Worm (Caenorhabditis elegans) whole organism, mixed stage, embryonic: ENCODE measurements around the gene cpsf-2.

Experiments
- M03D4.4 ChIP-seq: sonication (generic microtip); optimal IDR thresholded peaks from 2 replicates; lab custom pipeline; 2017; ENCODE audit warnings: mild to moderate bottlenecking, missing genetic modification characterization, missing compliant biosample characterization
- bed-3 ChIP-seq: fragments of 200-800 bp; sonication (Bioruptor generic); optimal IDR thresholded peaks from 3 replicates; lab custom pipeline; 2018; ENCODE audit warnings: mild to moderate bottlenecking, missing genetic modification characterization, moderate library complexity, missing compliant biosample characterization
- blmp-1 ChIP-seq: fragments of 150-350 bp; optimal IDR thresholded peaks from 2 replicates; lab custom pipeline; 2014; ENCODE audit warnings: missing biosample characterization, missing genetic modification characterization
- ceh-43 ChIP-seq: fragments of 200-800 bp; sonication (Bioruptor generic); optimal IDR thresholded peaks from 2 replicates; lab custom pipeline; 2018; ENCODE audit warnings: mild to moderate bottlenecking, missing genetic modification characterization, moderate library complexity, missing compliant biosample characterization
- ceh-83 ChIP-seq: fragments of 200-800 bp; sonication (Bioruptor generic); optimal IDR thresholded peaks from 2 replicates; lab custom pipeline; 2018; ENCODE audit warnings: mild to moderate bottlenecking, missing genetic modification characterization, missing compliant biosample characterization
- ces-1 ChIP-seq: fragments of 150-350 bp; optimal IDR thresholded peaks from 2 replicates; lab custom pipeline; 2014; ENCODE audit warnings: missing biosample characterization, missing genetic modification reagents, missing genetic modification characterization
- cnd-1 ChIP-seq: fragments of 200-800 bp; sonication (Bioruptor generic); optimal IDR thresholded peaks from 2 replicates; lab custom pipeline; 2018; ENCODE audit warnings: mild to moderate bottlenecking, missing genetic modification characterization, missing compliant biosample characterization
- drap-1 ChIP-seq: fragments of 200-800 bp; sonication (Bioruptor generic); optimal IDR thresholded peaks from 3 replicates; lab custom pipeline; 2018; ENCODE audit warnings: mild to moderate bottlenecking, missing genetic modification characterization, missing compliant biosample characterization
- elt-1 ChIP-seq: sonication (generic microtip); optimal IDR thresholded peaks from 2 replicates; lab custom pipeline; 2017; ENCODE audit warnings: missing genetic modification characterization, mild to moderate bottlenecking, missing compliant biosample characterization, antibody characterized with exemption, moderate library complexity, borderline replicate concordance; ENCODE audit not compliant: insufficient read depth
- elt-3 ChIP-seq: fragments of 150-350 bp; optimal IDR thresholded peaks from 2 replicates; lab custom pipeline; 2014; ENCODE audit warnings: missing biosample characterization, missing genetic modification characterization
- flh-1 ChIP-seq: fragments of 200-800 bp; sonication (Bioruptor generic); optimal IDR thresholded peaks from 2 replicates; lab custom pipeline; 2018; ENCODE audit warnings: mild to moderate bottlenecking, missing genetic modification characterization, moderate library complexity, missing compliant biosample characterization
- ham-2 ChIP-seq: fragments of 200-800 bp; sonication (Bioruptor generic); optimal IDR thresholded peaks from 2 replicates; lab custom pipeline; 2018; ENCODE audit warnings: mild to moderate bottlenecking, missing genetic modification characterization, missing compliant biosample characterization
- hlh-1 ChIP-seq: fragments of 150-350 bp; optimal IDR thresholded peaks from 2 replicates; lab custom pipeline; 2014; ENCODE audit warnings: missing biosample characterization, missing genetic modification reagents, missing genetic modification characterization
- lin-13 ChIP-seq: fragments of 150-350 bp; optimal IDR thresholded peaks from 2 replicates; lab custom pipeline; 2014; ENCODE audit warnings: missing biosample characterization, missing genetic modification characterization
- lin-32 ChIP-seq: fragments of 200-800 bp; sonication (Bioruptor generic); optimal IDR thresholded peaks from 2 replicates; lab custom pipeline; 2018; ENCODE audit warnings: mild to moderate bottlenecking, missing genetic modification characterization, missing compliant biosample characterization
- lsy-2 ChIP-seq: fragments of 150-350 bp; optimal IDR thresholded peaks from 2 replicates; lab custom pipeline; 2014; ENCODE audit warnings: missing biosample characterization, missing genetic modification characterization
- mab-5 ChIP-seq: fragments of 150-350 bp; optimal IDR thresholded peaks from 2 replicates; lab custom pipeline; 2014; ENCODE audit warnings: missing biosample characterization, missing genetic modification characterization
- mep-1 ChIP-seq: fragments of 150-350 bp; optimal IDR thresholded peaks from 2 replicates; lab custom pipeline; 2017; ENCODE audit warnings: missing biosample characterization, missing genetic modification reagents, missing genetic modification characterization, inconsistent platforms
- mls-2 ChIP-seq: sonication (generic microtip); optimal IDR thresholded peaks from 2 replicates; lab custom pipeline; 2016; ENCODE audit warnings: mild to moderate bottlenecking, missing genetic modification characterization, moderate library complexity, missing compliant biosample characterization
- nhr-12 ChIP-seq: fragments of 150-350 bp; optimal IDR thresholded peaks from 2 replicates; lab custom pipeline; 2014; ENCODE audit warnings: missing biosample characterization, missing genetic modification characterization
- nhr-2 ChIP-seq: fragments of 150-350 bp; optimal IDR thresholded peaks from 2 replicates; lab custom pipeline; 2014; ENCODE audit warnings: missing biosample characterization, missing genetic modification characterization
- nhr-237 ChIP-seq: fragments of 150-350 bp; optimal IDR thresholded peaks from 2 replicates; lab custom pipeline; 2014; ENCODE audit warnings: missing biosample characterization, missing genetic modification characterization
- nhr-28 ChIP-seq: fragments of 150-350 bp; optimal IDR thresholded peaks from 2 replicates; lab custom pipeline; 2014; ENCODE audit warnings: missing biosample characterization, missing genetic modification characterization
- nhr-76 ChIP-seq: sonication (generic microtip); optimal IDR thresholded peaks from 2 replicates; lab custom pipeline; 2017; ENCODE audit warnings: missing biosample characterization, missing genetic modification characterization
- pha-4 ChIP-seq: fragments of 150-350 bp; optimal IDR thresholded peaks from 2 replicates; lab custom pipeline; 2018; ENCODE audit warnings: missing biosample characterization, missing genetic modification reagents, missing genetic modification characterization
- sem-2 ChIP-seq: fragments of 200-800 bp; sonication (Bioruptor generic); optimal IDR thresholded peaks from 2 replicates; lab custom pipeline; 2018; ENCODE audit warnings: mild to moderate bottlenecking, missing genetic modification characterization, missing compliant biosample characterization
- snpc-4 ChIP-seq: fragments of 150-350 bp; optimal IDR thresholded peaks from 2 replicates; lab custom pipeline; 2014; ENCODE audit warnings: missing biosample characterization, missing genetic modification characterization
- sptf-1 ChIP-seq: sonication (generic microtip); optimal IDR thresholded peaks from 2 replicates; lab custom pipeline; 2017; ENCODE audit warnings: mild to moderate bottlenecking, missing genetic modification characterization, moderate library complexity, missing compliant biosample characterization
- tbx-8 ChIP-seq: fragments of 200-800 bp; sonication (Bioruptor generic); optimal IDR thresholded peaks from 2 replicates; lab custom pipeline; 2018; ENCODE audit warnings: mild to moderate bottlenecking, missing genetic modification characterization, moderate library complexity, missing compliant biosample characterization
- unc-120 ChIP-seq: sonication (generic microtip); optimal IDR thresholded peaks from 2 replicates; lab custom pipeline; 2017; ENCODE audit warnings: missing genetic modification characterization, missing compliant biosample characterization; ENCODE audit not compliant: poor library complexity, severe bottlenecking
- unc-39 ChIP-seq: fragments of 150-350 bp; optimal IDR thresholded peaks from 2 replicates; lab custom pipeline; 2014; ENCODE audit warnings: missing biosample characterization, missing genetic modification characterization
- ztf-11 ChIP-seq: fragments of 150-350 bp; optimal IDR thresholded peaks from 2 replicates; lab custom pipeline; 2014; ENCODE audit warnings: missing biosample characterization, missing genetic modification characterization

cpsf-2 gene

ce11 chrV:7163477-7164114, 15.4 kb upstream of the cpsf-2 start, which contains the start of gene ugt-41:
ugt-41 (minus strand) TSS chrV:7163595.
- TF ChIP-seq elt-3 (no peak), tbx-8 (GFP tag; lab: Kevin White, UChicago) (no peak), lin-32 (no peak), pha-4 (tag; lab: Kevin White, UChicago) (no peak), flh-1 (no peak), blmp-1 (tag; lab: Kevin White, UChicago) (no peak), ham-2 (no peak), ceh-83 (no peak)
- TF ChIP-seq, all 35 proteins: peak for 0

- TF ChIP-seq mab-5 (tag; lab: Kevin White, UChicago) (no peak), ztf-11 (tag; lab: Kevin White, UChicago) (no peak), lin-32 (no peak), snpc-4 (tag; lab: Kevin White, UChicago) (no peak), sem-2 (GFP tag; lab: Kevin White, UChicago) (no peak), bed-3 (no peak), M03D4.4 (no peak), ceh-83 (no peak)
These were observed 14.8 kb upstream of the cpsf-2 start, which contains the start of gene srh-83 for ce11 chrV:7164210-7164609. srh-83 (plus strand) TSS chrV:7164510.

- TF ChIP-seq lin-13 (tag; lab: Kevin White, UChicago) (no peak), lsy-2 (no peak), ceh-43 (GFP tag; lab: Kevin White, UChicago) (no peak), elt-3 (no peak), nhr-237 (tag; lab: Kevin White, UChicago) (no peak), mab-5 (tag; lab: Kevin White, UChicago) (no peak), mls-2 (tag; lab: Kevin White, UChicago) (no peak), hlh-1 (tag; lab: Kevin White, UChicago) (no peak), sem-2 (GFP tag; lab: Kevin White, UChicago) (no peak), snpc-4 (tag; lab: Kevin White, UChicago) (no peak), nhr-12 (tag; lab: Kevin White, UChicago) (no peak), bed-3 (no peak), nhr-76 (no peak), lin-32 (no peak)
These were observed 12.3 kb upstream of the cpsf-2 start, which contains the start of gene ugt-36 for ce11 chrV:7166709-7167108. ugt-36 (plus strand) TSS chrV:7167009.

ce11 chrV:7175201-7175600, 3.8 kb upstream of the cpsf-2 start, which contains the start of gene lgc-39:
lgc-39 (plus strand) TSS chrV:7175501.
- TF ChIP-seq ztf-11 (tag; lab: Kevin White, UChicago) (no peak), ceh-83 (no peak), tbx-8 (GFP tag; lab: Kevin White, UChicago) (no peak), nhr-2 (tag; lab: Kevin White, UChicago) (no peak), pha-4 (tag; lab: Kevin White, UChicago) (no peak), bed-3 (no peak), mep-1 (tag; lab: Kevin White, UChicago) (no peak), unc-120 (no peak), hlh-1 (tag; lab: Kevin White, UChicago) (no peak), nhr-237 (tag; lab: Kevin White, UChicago) (no peak), lin-13 (tag; lab: Kevin White, UChicago) (no peak), ces-1 (GFP tag; lab: Kevin White, UChicago) (no peak), nhr-76 (no peak), nhr-12 (tag; lab: Kevin White, UChicago) (no peak), cnd-1 (no peak), M03D4.4 (no peak), lsy-2 (no peak), sptf-1 (tag; lab: Kevin White, UChicago) (no peak)

ce11 chrV:7184549-7184948, 5.6 kb downstream of the cpsf-2 start, which contains the start of gene pitr-5:
pitr-5 (plus strand) TSS chrV:7184849.
- TF ChIP-seq drap-1 (GFP tag; lab: Kevin White, UChicago) (no peak), elt-1 (tag; lab: Kevin White, UChicago) (no peak), ham-2 (no peak), lin-32 (no peak), mep-1 (tag; lab: Kevin White, UChicago) (no peak), unc-39 (tag; lab: Kevin White, UChicago) (no peak), elt-3 (no peak), ztf-11 (tag; lab: Kevin White, UChicago) (no peak), flh-1 (no peak), sem-2 (GFP tag; lab: Kevin White, UChicago) (no peak), snpc-4 (tag; lab: Kevin White, UChicago) (no peak), nhr-237 (tag; lab: Kevin White, UChicago) (no peak), nhr-28 (tag; lab: Kevin White, UChicago) (no peak), pha-4 (tag; lab: Kevin White, UChicago) (no peak)
- TF ChIP-seq, all 35 proteins: peak for 0
